Fruit fly (Drosophila melanogaster): ENCODE measurements around the gene Naa30A.
A peak's percentile ranks its signal among the peaks of the same experiment; 100 is the strongest.

Naa30A gene

DNA sequence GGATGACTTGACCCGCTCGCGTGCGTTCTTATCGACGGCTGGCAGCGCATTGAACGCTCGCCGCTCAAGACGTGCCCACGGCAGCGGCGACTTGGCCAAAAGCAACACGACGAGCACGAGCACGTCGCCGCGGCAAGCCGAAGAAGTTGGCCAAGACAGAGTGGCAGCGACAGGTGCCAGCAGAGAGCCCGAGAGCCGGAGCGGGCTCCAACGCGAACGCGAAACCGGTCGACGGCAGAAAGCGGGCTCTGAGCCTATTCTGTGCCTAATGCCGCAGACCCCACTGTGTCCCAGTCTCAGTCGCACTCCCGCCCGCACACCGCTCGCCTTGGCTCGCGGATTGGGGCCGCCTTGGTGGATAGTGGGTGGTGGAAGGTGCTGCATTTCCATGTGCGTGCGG, 33.5 kb upstream of the Naa30A start (continued):
- TF ChIP-seq pita (GFP tag; optimal IDR thresholded peaks at IDR 0.05) (no peak), pros (GFP tag; optimal IDR thresholded peaks at IDR 0.05) (peak; percentile 81), oc (tag; optimal IDR thresholded peaks at IDR 0.05) (peak; percentile 7), CG14050 (GFP tag; IDR thresholded peaks at IDR 0.05) (no peak), Dek (tag; optimal IDR thresholded peaks at IDR 0.05) (no peak), Antp (GFP tag; optimal IDR thresholded peaks at IDR 0.05) (no peak), ATbp (GFP tag; optimal IDR thresholded peaks at IDR 0.05) (no peak), zfh2 (GFP tag; optimal IDR thresholded peaks at IDR 0.05) (no peak), CG4707 (GFP tag; optimal IDR thresholded peaks at IDR 0.05) (no peak), CG4282 (GFP tag; optimal IDR thresholded peaks at IDR 0.05) (no peak), CG2199 (GFP tag; IDR thresholded peaks at IDR 0.05) (no peak), CG2889 (GFP tag; IDR thresholded peaks at IDR 0.05) (no peak), sug (tag; optimal IDR thresholded peaks at IDR 0.05) (no peak), ci (GFP tag; IDR thresholded peaks at IDR 0.05) (0 out of 3 replicates have a peak, but pooled peaks have one; percentile 37), stwl (tag; optimal IDR thresholded peaks at IDR 0.05) (no peak), Dbx (GFP tag; IDR thresholded peaks at IDR 0.05) (no peak), hb (GFP tag; IDR thresholded peaks at IDR 0.05; ENCODE audit: partially characterized antibody) (no peak), CG12744 (GFP tag; optimal IDR thresholded peaks at IDR 0.05) (no peak), CG2712 (tag; optimal IDR thresholded peaks at IDR 0.05) (no peak), dimm (GFP tag; IDR thresholded peaks at IDR 0.05) (no peak), Jarid2 (GFP tag; optimal IDR thresholded peaks at IDR 0.05) (peak; percentile 31), CG13624 (GFP tag; optimal IDR thresholded peaks at IDR 0.05) (no peak), CG4820 (GFP tag; optimal IDR thresholded peaks at IDR 0.05) (no peak), run (tag; optimal IDR thresholded peaks at IDR 0.05) (no peak), Awh (GFP tag; IDR thresholded peaks at IDR 0.05) (no peak), D (optimal IDR thresholded peaks at IDR 0.05) (no peak), D (GFP tag; optimal IDR thresholded peaks at IDR 0.05) (no peak), CG8359 (GFP tag; optimal IDR thresholded peaks at IDR 0.05; ENCODE audit: borderline replicate concordance) (no peak), CG12769 (tag; optimal IDR thresholded peaks at IDR 0.05) (peak; percentile 46), wdn (GFP tag; IDR thresholded peaks at IDR 0.05) (no peak), fd64A (GFP tag; optimal IDR thresholded peaks at IDR 0.05) (no peak), CG13894 (tag; optimal IDR thresholded peaks at IDR 0.05) (peak; percentile 36), CG34224 (GFP tag; IDR thresholded peaks at IDR 0.05; ENCODE audit: partially characterized antibody) (no peak), Rx (GFP tag; IDR thresholded peaks at IDR 0.05) (no peak), CG7928 (GFP tag; optimal IDR thresholded peaks at IDR 0.05) (no peak), CG13424 (tag; optimal IDR thresholded peaks at IDR 0.05) (no peak), CG15601 (tag; optimal IDR thresholded peaks at IDR 0.05) (no peak), CG10543 (GFP tag; optimal IDR thresholded peaks at IDR 0.05) (peak; percentile 1), sc (optimal IDR thresholded peaks at IDR 0.05) (no peak), sc (GFP tag; optimal IDR thresholded peaks at IDR 0.05) (no peak), gce (GFP tag; IDR thresholded peaks at IDR 0.05) (no peak), kni (GFP tag; optimal IDR thresholded peaks at IDR 0.05) (peak; percentile 38), CG12236 (GFP tag; optimal IDR thresholded peaks at IDR 0.05) (no peak), CG13775 (GFP tag; optimal IDR thresholded peaks at IDR 0.05) (no peak), odd (GFP tag; optimal IDR thresholded peaks at IDR 0.05) (no peak), fd96Cb (tag; optimal IDR thresholded peaks at IDR 0.05) (no peak), gfzf (GFP tag; optimal IDR thresholded peaks at IDR 0.05) (no peak), tll (GFP tag; optimal IDR thresholded peaks at IDR 0.05) (no peak), Spps (tag; optimal IDR thresholded peaks at IDR 0.05) (no peak), hbn (GFP tag; IDR thresholded peaks at IDR 0.05; ENCODE audit: partially characterized antibody) (no peak), Sin3A (optimal IDR thresholded peaks at IDR 0.05) (no peak), CG15073 (GFP tag; optimal IDR thresholded peaks at IDR 0.05) (peak; percentile 85)

All from whole organism, embryonic.